Worm (Caenorhabditis elegans) whole organism, mixed stage, embryonic: ENCODE results near the gene nep-22.

Source experiments
- M03D4.4 ChIP-seq: sonication (generic microtip); optimal IDR thresholded peaks from 2 replicates; lab custom pipeline; 2017; ENCODE audit warnings: mild to moderate bottlenecking, missing genetic modification characterization, missing compliant biosample characterization
- bed-3 ChIP-seq: fragments of 200-800 bp; sonication (Bioruptor generic); optimal IDR thresholded peaks from 3 replicates; lab custom pipeline; 2018; ENCODE audit warnings: mild to moderate bottlenecking, missing genetic modification characterization, moderate library complexity, missing compliant biosample characterization
- ces-1 ChIP-seq: fragments of 150-350 bp; optimal IDR thresholded peaks from 2 replicates; lab custom pipeline; 2014; ENCODE audit warnings: missing biosample characterization, missing genetic modification reagents, missing genetic modification characterization
- cnd-1 ChIP-seq: fragments of 200-800 bp; sonication (Bioruptor generic); optimal IDR thresholded peaks from 2 replicates; lab custom pipeline; 2018; ENCODE audit warnings: mild to moderate bottlenecking, missing genetic modification characterization, missing compliant biosample characterization
- drap-1 ChIP-seq: fragments of 200-800 bp; sonication (Bioruptor generic); optimal IDR thresholded peaks from 3 replicates; lab custom pipeline; 2018; ENCODE audit warnings: mild to moderate bottlenecking, missing genetic modification characterization, missing compliant biosample characterization
- elt-1 ChIP-seq: sonication (generic microtip); optimal IDR thresholded peaks from 2 replicates; lab custom pipeline; 2017; ENCODE audit warnings: missing genetic modification characterization, mild to moderate bottlenecking, missing compliant biosample characterization, antibody characterized with exemption, moderate library complexity, borderline replicate concordance; ENCODE audit not compliant: insufficient read depth
- elt-3 ChIP-seq: fragments of 150-350 bp; optimal IDR thresholded peaks from 2 replicates; lab custom pipeline; 2014; ENCODE audit warnings: missing biosample characterization, missing genetic modification characterization
- flh-1 ChIP-seq: fragments of 200-800 bp; sonication (Bioruptor generic); optimal IDR thresholded peaks from 2 replicates; lab custom pipeline; 2018; ENCODE audit warnings: mild to moderate bottlenecking, missing genetic modification characterization, moderate library complexity, missing compliant biosample characterization
- ham-2 ChIP-seq: fragments of 200-800 bp; sonication (Bioruptor generic); optimal IDR thresholded peaks from 2 replicates; lab custom pipeline; 2018; ENCODE audit warnings: mild to moderate bottlenecking, missing genetic modification characterization, missing compliant biosample characterization
- hlh-1 ChIP-seq: fragments of 150-350 bp; optimal IDR thresholded peaks from 2 replicates; lab custom pipeline; 2014; ENCODE audit warnings: missing biosample characterization, missing genetic modification reagents, missing genetic modification characterization
- lin-13 ChIP-seq: fragments of 150-350 bp; optimal IDR thresholded peaks from 2 replicates; lab custom pipeline; 2014; ENCODE audit warnings: missing biosample characterization, missing genetic modification characterization
- mep-1 ChIP-seq: fragments of 150-350 bp; optimal IDR thresholded peaks from 2 replicates; lab custom pipeline; 2017; ENCODE audit warnings: missing biosample characterization, missing genetic modification reagents, missing genetic modification characterization, inconsistent platforms
- mls-2 ChIP-seq: sonication (generic microtip); optimal IDR thresholded peaks from 2 replicates; lab custom pipeline; 2016; ENCODE audit warnings: mild to moderate bottlenecking, missing genetic modification characterization, moderate library complexity, missing compliant biosample characterization
- nhr-237 ChIP-seq: fragments of 150-350 bp; optimal IDR thresholded peaks from 2 replicates; lab custom pipeline; 2014; ENCODE audit warnings: missing biosample characterization, missing genetic modification characterization
- nhr-28 ChIP-seq: fragments of 150-350 bp; optimal IDR thresholded peaks from 2 replicates; lab custom pipeline; 2014; ENCODE audit warnings: missing biosample characterization, missing genetic modification characterization
- nhr-76 ChIP-seq: sonication (generic microtip); optimal IDR thresholded peaks from 2 replicates; lab custom pipeline; 2017; ENCODE audit warnings: missing biosample characterization, missing genetic modification characterization
- pha-4 ChIP-seq: fragments of 150-350 bp; optimal IDR thresholded peaks from 2 replicates; lab custom pipeline; 2018; ENCODE audit warnings: missing biosample characterization, missing genetic modification reagents, missing genetic modification characterization
- sem-2 ChIP-seq: fragments of 200-800 bp; sonication (Bioruptor generic); optimal IDR thresholded peaks from 2 replicates; lab custom pipeline; 2018; ENCODE audit warnings: mild to moderate bottlenecking, missing genetic modification characterization, missing compliant biosample characterization
- sptf-1 ChIP-seq: sonication (generic microtip); optimal IDR thresholded peaks from 2 replicates; lab custom pipeline; 2017; ENCODE audit warnings: mild to moderate bottlenecking, missing genetic modification characterization, moderate library complexity, missing compliant biosample characterization
- tbx-8 ChIP-seq: fragments of 200-800 bp; sonication (Bioruptor generic); optimal IDR thresholded peaks from 2 replicates; lab custom pipeline; 2018; ENCODE audit warnings: mild to moderate bottlenecking, missing genetic modification characterization, moderate library complexity, missing compliant biosample characterization
- unc-120 ChIP-seq: sonication (generic microtip); optimal IDR thresholded peaks from 2 replicates; lab custom pipeline; 2017; ENCODE audit warnings: missing genetic modification characterization, missing compliant biosample characterization; ENCODE audit not compliant: poor library complexity, severe bottlenecking
- unc-39 ChIP-seq: fragments of 150-350 bp; optimal IDR thresholded peaks from 2 replicates; lab custom pipeline; 2014; ENCODE audit warnings: missing biosample characterization, missing genetic modification characterization
- unc-62 ChIP-seq: fragments of 150-350 bp; optimal IDR thresholded peaks from 2 replicates; lab custom pipeline; 2014; ENCODE audit warnings: missing biosample characterization, missing genetic modification reagents, missing genetic modification characterization
- zip-8 ChIP-seq: fragments of 150-350 bp; optimal IDR thresholded peaks from 2 replicates; lab custom pipeline; 2014; ENCODE audit warnings: missing biosample characterization, missing genetic modification characterization

nep-22 gene

ce11 chrX:9034310-9034709 is at the start of gene nep-22:
Gene nep-22, plus strand, starts transcription at chrX:9034554.
- TF ChIP-seq hlh-1 (tag; lab: Kevin White, UChicago), result no peak
- no peak for TF ChIP-seq mep-1 (tag; lab: Kevin White, UChicago)
- no peak for TF ChIP-seq flh-1
- no peak for TF ChIP-seq nhr-28 (tag; lab: Kevin White, UChicago)
- no peak for TF ChIP-seq drap-1 (GFP tag; lab: Kevin White, UChicago)
- no peak for TF ChIP-seq sptf-1
- TF ChIP-seq, all 35 proteins: peak for 0

ce11 chrX:8986452-8986851 is 47.9 kb upstream of the nep-22 start:
- TF ChIP-seq unc-120 (tag; lab: Kevin White, UChicago) (peak; percentile 54), tbx-8 (GFP tag; lab: Kevin White, UChicago) (no peak), nhr-237 (tag; lab: Kevin White, UChicago) (no peak), cnd-1 (tag; lab: Kevin White, UChicago) (no peak), unc-62 (GFP tag; lab: Kevin White, UChicago) (peak; percentile 85), pha-4 (tag; lab: Kevin White, UChicago) (no peak), bed-3 (GFP tag; lab: Kevin White, UChicago) (no peak), hlh-1 (tag; lab: Kevin White, UChicago) (peak; percentile 28), ham-2 (GFP tag; lab: Kevin White, UChicago) (no peak), nhr-76 (tag; lab: Kevin White, UChicago) (no peak), lin-13 (tag; lab: Kevin White, UChicago) (no peak), elt-3 (tag; lab: Kevin White, UChicago) (no peak)

ce11 chrX:8987828-8988227 is 46.5 kb upstream of the nep-22 start, which contains the start of gene twk-18:
Gene twk-18, plus strand, starts transcription at chrX:8988128.
- TF ChIP-seq nhr-237 (tag; lab: Kevin White, UChicago) (no peak), sem-2 (no peak), M03D4.4 (tag; lab: Kevin White, UChicago) (no peak), bed-3 (GFP tag; lab: Kevin White, UChicago) (no peak), nhr-28 (tag; lab: Kevin White, UChicago) (no peak), elt-1 (tag; lab: Kevin White, UChicago) (no peak)

ce11 chrX:8991856-8992456 is 42.4 kb upstream of the nep-22 start, which contains the start of gene C24A3.4:
Gene C24A3.4, plus strand, starts transcription at chrX:8992406.
- TF ChIP-seq mep-1 (tag; lab: Kevin White, UChicago) (no peak), bed-3 (GFP tag; lab: Kevin White, UChicago) (no peak), nhr-76 (tag; lab: Kevin White, UChicago) (no peak), sptf-1 (no peak), flh-1 (no peak), ham-2 (GFP tag; lab: Kevin White, UChicago) (no peak)

ce11 chrX:8995527-8995946 is 38.8 kb upstream of the nep-22 start:
- TF ChIP-seq ces-1, result peak; percentile 30
- TF ChIP-seq unc-120 (tag; lab: Kevin White, UChicago), result peak; percentile 77
- TF ChIP-seq unc-39 (tag; lab: Kevin White, UChicago), result no peak
- TF ChIP-seq mls-2 (tag; lab: Kevin White, UChicago), result peak; percentile 50
- TF ChIP-seq ham-2 (GFP tag; lab: Kevin White, UChicago), result no peak
- TF ChIP-seq drap-1 (GFP tag; lab: Kevin White, UChicago), result peak; percentile 29
- TF ChIP-seq unc-62 (GFP tag; lab: Kevin White, UChicago), result peak; percentile 42
- peak; percentile 55 for TF ChIP-seq sptf-1
- TF ChIP-seq sem-2, result no peak
- no peak for TF ChIP-seq zip-8 (tag; lab: Kevin White, UChicago)
- TF ChIP-seq hlh-1 (tag; lab: Kevin White, UChicago), result peak; percentile 89

- TF ChIP-seq tbx-8 (GFP tag; lab: Kevin White, UChicago) (no peak), unc-62 (GFP tag; lab: Kevin White, UChicago) (no peak), flh-1 (no peak), hlh-1 (tag; lab: Kevin White, UChicago) (no peak), nhr-28 (tag; lab: Kevin White, UChicago) (no peak), M03D4.4 (tag; lab: Kevin White, UChicago) (no peak), bed-3 (GFP tag; lab: Kevin White, UChicago) (no peak), ces-1 (peak; percentile 58)
Measured at ce11 chrX:8996496-8997116, 37.7 kb upstream of the nep-22 start.
